Worm (Caenorhabditis elegans) whole organism, L3 larva: ENCODE measurements around the gene col-119.
A peak's percentile ranks its signal among the peaks of the same experiment; 100 is the strongest.

Experiments used
- R02D3.7 ChIP-seq: fragments of 150-350 bp; optimal IDR thresholded peaks from 2 replicates; lab custom pipeline; 2014; ENCODE audit warnings: missing biosample characterization, missing genetic modification characterization
- ZK546.5 ChIP-seq: sonication (generic microtip); optimal IDR thresholded peaks from 2 replicates; lab custom pipeline; 2017; ENCODE audit warnings: missing biosample characterization, missing genetic modification characterization
- aly-2 ChIP-seq: fragments of 150-350 bp; optimal IDR thresholded peaks from 2 replicates; lab custom pipeline; 2014; ENCODE audit warnings: missing biosample characterization, missing genetic modification characterization
- ama-1 ChIP-seq: fragments of 150-350 bp; optimal IDR thresholded peaks from 2 replicates; lab custom pipeline; 2018
- ceh-28 ChIP-seq: fragments of 150-350 bp; optimal IDR thresholded peaks from 2 replicates; lab custom pipeline; 2014; ENCODE audit warnings: missing biosample characterization, missing genetic modification reagents, missing genetic modification characterization
- ceh-82 ChIP-seq: fragments of 150-350 bp; optimal IDR thresholded peaks from 2 replicates; lab custom pipeline; 2014; ENCODE audit warnings: missing biosample characterization, missing genetic modification characterization
- daf-12 ChIP-seq: fragments of 150-350 bp; optimal IDR thresholded peaks from 2 replicates; lab custom pipeline; 2014; ENCODE audit warnings: missing biosample characterization, missing genetic modification reagents, missing genetic modification characterization
- egl-27 ChIP-seq: sonication (generic microtip); optimal IDR thresholded peaks from 4 replicates; lab custom pipeline; 2017; ENCODE audit warnings: missing biosample characterization, missing genetic modification reagents, missing genetic modification characterization
- egl-5 ChIP-seq: fragments of 150-350 bp; optimal IDR thresholded peaks from 2 replicates; lab custom pipeline; 2017; ENCODE audit warnings: missing biosample characterization, missing genetic modification reagents, missing genetic modification characterization, inconsistent platforms
- elt-1 ChIP-seq: fragments of 150-350 bp; optimal IDR thresholded peaks from 2 replicates; lab custom pipeline; 2014; ENCODE audit warnings: missing biosample characterization, missing genetic modification characterization
- elt-2 ChIP-seq: sonication (generic microtip); optimal IDR thresholded peaks from 2 replicates; lab custom pipeline; 2016; ENCODE audit warnings: missing genetic modification reagents, mild to moderate bottlenecking, missing genetic modification characterization, missing compliant biosample characterization
- fkh-2 ChIP-seq: fragments of 150-350 bp; optimal IDR thresholded peaks from 2 replicates; lab custom pipeline; 2014; ENCODE audit warnings: missing biosample characterization, missing genetic modification reagents, missing genetic modification characterization
- hmg-11 ChIP-seq: sonication (generic microtip); optimal IDR thresholded peaks from 2 replicates; lab custom pipeline; 2016; ENCODE audit warnings: missing genetic modification characterization, missing compliant biosample characterization
- jun-1 ChIP-seq: fragments of 150-350 bp; optimal IDR thresholded peaks from 2 replicates; lab custom pipeline; 2014; ENCODE audit warnings: missing biosample characterization, missing genetic modification reagents, missing genetic modification characterization
- lin-15B ChIP-seq: fragments of 150-350 bp; optimal IDR thresholded peaks from 2 replicates; lab custom pipeline; 2014; ENCODE audit warnings: missing biosample characterization, missing genetic modification characterization
- lsy-12 ChIP-seq: sonication (generic microtip); optimal IDR thresholded peaks from 2 replicates; lab custom pipeline; 2016; ENCODE audit warnings: mild to moderate bottlenecking, missing genetic modification characterization, missing compliant biosample characterization
- mml-1 ChIP-seq: fragments of 150-350 bp; sonication (generic microtip); optimal IDR thresholded peaks from 3 replicates; lab custom pipeline; 2014; ENCODE audit warnings: missing biosample characterization, missing genetic modification characterization
- nhr-11 ChIP-seq: fragments of 150-350 bp; optimal IDR thresholded peaks from 2 replicates; lab custom pipeline; 2014; ENCODE audit warnings: missing biosample characterization, missing genetic modification characterization
- nhr-12 ChIP-seq: fragments of 150-350 bp; optimal IDR thresholded peaks from 2 replicates; lab custom pipeline; 2014; ENCODE audit warnings: missing biosample characterization, missing genetic modification characterization
- nhr-23 ChIP-seq: fragments of 150-350 bp; optimal IDR thresholded peaks from 2 replicates; lab custom pipeline; 2014; ENCODE audit warnings: missing biosample characterization, missing genetic modification reagents, missing genetic modification characterization
- nhr-237 ChIP-seq: fragments of 150-350 bp; optimal IDR thresholded peaks from 2 replicates; lab custom pipeline; 2014; ENCODE audit warnings: missing biosample characterization, missing genetic modification characterization
- nhr-28 ChIP-seq: fragments of 150-350 bp; optimal IDR thresholded peaks from 2 replicates; lab custom pipeline; 2014; ENCODE audit warnings: missing biosample characterization, missing genetic modification characterization
- nhr-43 ChIP-seq: sonication (generic microtip); optimal IDR thresholded peaks from 2 replicates; lab custom pipeline; 2016; ENCODE audit warnings: mild to moderate bottlenecking, missing genetic modification characterization, missing compliant biosample characterization; ENCODE audit not compliant: poor library complexity, severe bottlenecking
- nhr-67 ChIP-seq: fragments of 150-350 bp; optimal IDR thresholded peaks from 2 replicates; lab custom pipeline; 2014; ENCODE audit warnings: missing biosample characterization, missing genetic modification characterization
- nhr-76 ChIP-seq: fragments of 150-350 bp; sonication (generic microtip); optimal IDR thresholded peaks from 5 replicates; lab custom pipeline; 2014; ENCODE audit warnings: missing biosample characterization, missing genetic modification characterization
- nhr-77 ChIP-seq: fragments of 150-350 bp; optimal IDR thresholded peaks from 2 replicates; lab custom pipeline; 2014; ENCODE audit warnings: missing biosample characterization, missing genetic modification characterization
- pha-4 ChIP-seq: fragments of 150-350 bp; optimal IDR thresholded peaks from 2 replicates; lab custom pipeline; 2014; ENCODE audit warnings: missing biosample characterization, missing genetic modification reagents, missing genetic modification characterization
- pqm-1 ChIP-seq: fragments of 150-350 bp; optimal IDR thresholded peaks from 2 replicates; lab custom pipeline; 2017; ENCODE audit warnings: missing biosample characterization, missing genetic modification characterization, inconsistent platforms
- skn-1 ChIP-seq: fragments of 150-350 bp; optimal IDR thresholded peaks from 2 replicates; lab custom pipeline; 2014; ENCODE audit warnings: missing biosample characterization, missing genetic modification characterization
- snpc-4 ChIP-seq: fragments of 150-350 bp; optimal IDR thresholded peaks from 2 replicates; lab custom pipeline; 2014; ENCODE audit warnings: missing biosample characterization, missing genetic modification characterization
- tbx-2 ChIP-seq: sonication (generic microtip); optimal IDR thresholded peaks from 2 replicates; lab custom pipeline; 2016; ENCODE audit warnings: mild to moderate bottlenecking, missing genetic modification characterization, missing compliant biosample characterization
- zag-1 ChIP-seq: fragments of 150-350 bp; optimal IDR thresholded peaks from 2 replicates; lab custom pipeline; 2014; ENCODE audit warnings: missing biosample characterization, missing genetic modification characterization
- ztf-11 ChIP-seq: fragments of 150-350 bp; optimal IDR thresholded peaks from 2 replicates; lab custom pipeline; 2014; ENCODE audit warnings: missing biosample characterization, missing genetic modification characterization
- ztf-4 ChIP-seq: fragments of 150-350 bp; optimal IDR thresholded peaks from 2 replicates; lab custom pipeline; 2014; ENCODE audit warnings: missing biosample characterization, missing genetic modification characterization

col-119 gene

DNA sequence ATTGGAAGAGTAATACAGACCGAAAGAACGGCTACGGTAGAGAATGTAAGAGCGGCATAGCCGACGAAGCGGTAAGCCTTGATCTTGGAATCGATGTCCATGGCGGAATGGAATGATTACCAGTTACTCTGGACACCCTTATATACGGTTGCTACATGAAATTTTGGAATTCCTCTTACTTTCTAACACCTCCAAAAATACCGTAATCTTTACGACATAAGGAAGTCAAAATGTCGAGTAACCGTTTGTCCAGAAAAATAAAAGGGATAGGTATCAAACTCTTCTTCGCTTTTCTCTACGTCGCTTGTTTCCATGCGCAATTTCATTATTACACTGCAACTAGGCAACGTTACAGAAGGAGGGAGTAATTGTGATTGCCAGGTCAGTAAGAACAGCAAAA, at the start of gene col-119:
TSS of gene col-119 (minus strand) at position 101 of the 400 bp plus-strand sequence.
- TF ChIP-seq elt-2 (no peak), nhr-237 (tag; lab: Kevin White, UChicago) (no peak), nhr-12 (tag; lab: Kevin White, UChicago) (no peak), tbx-2 (tag; lab: Kevin White, UChicago) (no peak), lsy-12 (tag; lab: Kevin White, UChicago) (no peak), pqm-1 (no peak), ZK546.5 (tag; lab: Kevin White, UChicago) (no peak), lin-15B (tag; lab: Kevin White, UChicago) (no peak), nhr-76 (tag; lab: Kevin White, UChicago) (no peak), egl-27 (tag; lab: Kevin White, UChicago) (no peak), nhr-28 (no peak), jun-1 (no peak), ceh-82 (tag; lab: Kevin White, UChicago) (no peak), mml-1 (tag; lab: Kevin White, UChicago) (no peak), nhr-23 (tag; lab: Kevin White, UChicago) (no peak), R02D3.7 (tag; lab: Kevin White, UChicago) (no peak)

DNA sequence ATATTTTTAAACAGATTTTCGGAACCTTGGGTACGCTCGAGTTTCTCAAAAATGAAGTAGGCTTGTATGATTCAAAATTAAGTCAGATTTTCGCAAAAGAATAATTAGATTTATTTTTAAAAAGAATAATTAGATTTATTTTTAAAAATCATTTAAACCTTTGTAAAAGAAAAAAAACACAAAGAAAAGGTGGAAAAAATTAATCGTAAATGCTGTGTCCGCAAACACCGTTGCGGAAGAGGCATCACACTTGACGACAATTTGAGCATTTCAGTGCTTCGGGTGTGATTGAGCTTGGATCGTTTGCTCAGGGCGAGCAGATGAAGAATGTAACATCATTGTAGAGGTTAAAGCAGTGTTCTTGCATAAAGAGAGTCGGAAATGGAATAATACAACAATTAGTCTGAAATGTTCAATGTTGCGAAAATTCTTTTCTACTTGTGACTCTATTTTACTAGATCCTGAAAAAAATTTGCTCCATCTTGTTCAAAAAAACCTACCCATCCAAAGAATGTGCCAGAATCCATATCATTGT, 41.7 kb upstream of the col-119 start:
- TF ChIP-seq pha-4 (tag; lab: Kevin White, UChicago) (peak; percentile 36), daf-12 (tag; lab: Kevin White, UChicago) (no peak)
- TF ChIP-seq, all 47 proteins: peak for 1

- TF ChIP-seq hmg-11 (tag; lab: Kevin White, UChicago) (no peak), nhr-11 (tag; lab: Kevin White, UChicago) (no peak), aly-2 (tag; lab: Kevin White, UChicago) (no peak), nhr-76 (tag; lab: Kevin White, UChicago) (no peak), ztf-11 (no peak), nhr-23 (tag; lab: Kevin White, UChicago) (no peak), elt-1 (tag; lab: Kevin White, UChicago) (no peak), snpc-4 (tag; lab: Kevin White, UChicago) (no peak), zag-1 (tag; lab: Kevin White, UChicago) (no peak), jun-1 (no peak), ama-1 (no peak), fkh-2 (tag; lab: Kevin White, UChicago) (no peak)
- TF ChIP-seq, all 47 proteins: peak for 0
Observed at ce11 chrIV:9020840-9021239, 41.2 kb upstream of the col-119 start, which contains the start of gene C53D6.4. Gene C53D6.4 (minus strand): TSS chrIV:9020940.

- no peak for TF ChIP-seq ceh-28
- no peak for TF ChIP-seq elt-2
- no peak for TF ChIP-seq snpc-4 (tag; lab: Kevin White, UChicago)
Observed at ce11 chrIV:9016477-9016876, 36.9 kb upstream of the col-119 start, which contains the start of gene acc-2. Gene acc-2 (plus strand): TSS chrIV:9016777.

- TF ChIP-seq pha-4 (tag; lab: Kevin White, UChicago): peak; percentile 30
- TF ChIP-seq ceh-82 (tag; lab: Kevin White, UChicago): no peak
- TF ChIP-seq lsy-12 (tag; lab: Kevin White, UChicago): no peak
- no peak for TF ChIP-seq nhr-43 (tag; lab: Kevin White, UChicago)
- TF ChIP-seq nhr-77: no peak
- TF ChIP-seq nhr-12 (tag; lab: Kevin White, UChicago): no peak
- no peak for TF ChIP-seq skn-1 (tag; lab: Kevin White, UChicago)
- TF ChIP-seq ztf-11: no peak
- peak; percentile 13 for TF ChIP-seq pqm-1
- no peak for TF ChIP-seq lin-15B (tag; lab: Kevin White, UChicago)
- no peak for TF ChIP-seq nhr-28
- no peak for TF ChIP-seq aly-2 (tag; lab: Kevin White, UChicago)
- peak; percentile 67 for TF ChIP-seq elt-2
- no peak for TF ChIP-seq nhr-67
Observed at ce11 chrIV:9010257-9010656, 30.7 kb upstream of the col-119 start, which contains the start of gene C53D6.11. Gene C53D6.11 (plus strand): TSS chrIV:9010584.

DNA sequence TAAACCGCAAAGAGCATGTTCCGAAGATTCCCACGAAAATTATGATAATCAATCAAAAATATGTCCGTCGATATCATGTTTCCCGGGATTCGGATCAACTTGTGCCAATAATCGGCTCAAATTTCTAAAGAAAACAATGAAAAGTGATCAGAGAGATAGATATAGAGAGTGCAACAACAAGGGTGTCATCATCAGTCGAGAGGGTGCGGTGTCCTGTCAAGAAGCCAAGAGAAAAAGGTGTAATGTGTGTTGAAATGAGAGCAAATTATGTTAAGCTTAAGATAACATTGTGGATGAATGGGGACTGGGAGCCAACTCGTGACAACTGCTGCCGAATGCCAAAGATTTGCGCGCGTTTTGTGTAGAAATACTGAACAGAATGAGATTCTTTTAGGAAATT, 28.4 kb upstream of the col-119 start:
- TF ChIP-seq daf-12 (tag; lab: Kevin White, UChicago) (no peak), pha-4 (tag; lab: Kevin White, UChicago) (no peak), ztf-4 (no peak), fkh-2 (tag; lab: Kevin White, UChicago) (no peak), nhr-12 (tag; lab: Kevin White, UChicago) (no peak), nhr-237 (tag; lab: Kevin White, UChicago) (no peak), egl-5 (tag; lab: Kevin White, UChicago) (no peak), nhr-11 (tag; lab: Kevin White, UChicago) (no peak), ZK546.5 (tag; lab: Kevin White, UChicago) (no peak), zag-1 (tag; lab: Kevin White, UChicago) (no peak), nhr-76 (tag; lab: Kevin White, UChicago) (no peak), pqm-1 (no peak)
